Fruit fly (Drosophila melanogaster) whole organism, adult: ENCODE results near the gene Nna1.

Experiments
- CG33017 ChIP-seq: fragments of 200-800 bp; sonication (Bioruptor generic); optimal IDR thresholded peaks from 2 replicates; lab custom pipeline; 2018; ENCODE audit warnings: missing biosample characterization, mild to moderate bottlenecking, missing genetic modification characterization, moderate library complexity
- Clk ChIP-seq: fragments of 200-800 bp; sonication (Bioruptor generic); optimal IDR thresholded peaks from 2 replicates; lab custom pipeline; 2017; ENCODE audit warnings: missing biosample characterization, missing genetic modification characterization
- Mnt ChIP-seq: fragments of 200-800 bp; sonication (Bioruptor generic); optimal IDR thresholded peaks from 2 replicates; lab custom pipeline; 2016; ENCODE audit warnings: missing biosample characterization, mild to moderate bottlenecking, missing genetic modification characterization
- cnc ChIP-seq, 2 experiments: fragments of >200 bp; optimal IDR thresholded peaks; 2 replicates each; lab custom pipeline; 2017
- kay ChIP-seq: fragments of 200-800 bp; sonication (Bioruptor generic); peaks from one replicate; lab custom pipeline; 2016; ENCODE audit warnings: missing biosample characterization, missing genetic modification characterization, borderline replicate concordance

DNA sequence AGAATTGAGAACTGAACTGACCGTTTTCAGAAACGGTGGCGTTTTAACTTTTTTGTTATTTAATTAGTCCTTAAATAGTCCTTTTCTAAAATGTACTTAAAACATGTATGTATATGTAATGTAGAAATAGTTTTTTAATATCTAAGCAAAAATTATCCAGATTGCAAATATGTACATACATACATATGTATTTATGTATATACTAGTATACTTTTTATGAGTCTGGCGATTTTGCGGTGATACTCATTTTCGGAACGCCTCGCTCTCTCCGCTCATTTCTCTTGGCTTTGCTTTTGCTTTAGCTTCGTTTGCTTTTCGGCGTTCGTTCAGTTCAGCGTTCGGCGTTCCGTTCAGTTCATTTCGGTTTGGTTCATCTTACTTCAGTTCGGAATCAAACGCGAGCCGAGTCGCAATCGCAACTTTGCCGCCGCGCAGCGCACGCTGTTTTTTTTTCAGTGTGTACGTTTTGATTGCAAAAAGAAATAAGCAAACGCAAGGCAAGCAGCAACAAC lies 70.3 kb downstream of the Nna1 start, which contains the start of gene rdgB:
- no peak for TF ChIP-seq cnc (optimal IDR thresholded peaks at IDR 0.05; lab: Kevin White, UChicago)
- no peak for TF ChIP-seq kay (GFP tag; lab: Kevin White, UChicago)
- peak; percentile 63 for TF ChIP-seq CG33017
- peak; percentile 69 for TF ChIP-seq Mnt (GFP tag; lab: Kevin White, UChicago)
- TF ChIP-seq Clk: peak; percentile 35
